Worm (Caenorhabditis elegans): ENCODE data around the gene ift-81.

ift-81 gene

DNA sequence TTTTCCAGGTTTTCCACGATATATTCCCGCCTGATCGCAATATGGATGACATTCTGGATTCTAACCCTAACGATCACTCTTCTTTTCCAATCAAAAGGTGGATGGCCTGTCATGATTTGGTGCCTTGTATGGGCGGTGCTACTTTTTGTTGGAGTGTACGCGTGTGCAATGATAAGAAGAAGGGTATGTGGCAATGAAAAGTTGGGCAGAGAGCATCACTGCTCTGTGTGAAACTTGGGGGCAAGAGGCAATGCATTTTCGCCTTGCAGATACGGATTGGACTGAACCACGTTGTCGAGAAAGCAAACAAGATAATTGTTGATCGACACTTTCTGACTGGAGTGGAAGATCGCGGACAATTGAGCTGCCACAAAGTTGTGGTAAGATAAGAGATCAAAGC, 47.9 kb downstream of the ift-81 start (continued):
- peak in 1 of 2 experiments; percentile 3 for TF ChIP-seq lin-35 (GFP tag; optimal IDR thresholded peaks at IDR 0.05)
- TF ChIP-seq skn-1 (tag; optimal IDR thresholded peaks at IDR 0.05): no peak

- TF ChIP-seq lin-14 (GFP tag; optimal IDR thresholded peaks at IDR 0.05): peak; percentile 17
- TF ChIP-seq alr-1 (tag; optimal IDR thresholded peaks at IDR 0.05; ENCODE audit: borderline replicate concordance): no peak
- TF ChIP-seq ceh-90 (tag; optimal IDR thresholded peaks at IDR 0.05): no peak
- peak; percentile 18 for TF ChIP-seq dsc-1 (tag; optimal IDR thresholded peaks at IDR 0.05)
- no peak for TF ChIP-seq xbp-1 (tag; optimal IDR thresholded peaks at IDR 0.05)
- no peak for TF ChIP-seq irx-1 (tag; optimal IDR thresholded peaks at IDR 0.05)
- TF ChIP-seq zag-1 (tag; optimal IDR thresholded peaks at IDR 0.05): no peak
- TF ChIP-seq nhr-11 (tag; optimal IDR thresholded peaks at IDR 0.05): no peak
- TF ChIP-seq nhr-71 (tag; optimal IDR thresholded peaks at IDR 0.05): no peak
- no peak for TF ChIP-seq mab-9 (GFP tag; IDR thresholded peaks at IDR 0.05)
Observed at ce11 chrX:5347856-5348255, 49.5 kb downstream of the ift-81 start.

- TF ChIP-seq mab-9 (GFP tag; IDR thresholded peaks at IDR 0.05) (no peak), irx-1 (tag; optimal IDR thresholded peaks at IDR 0.05) (no peak), skn-1 (tag; optimal IDR thresholded peaks at IDR 0.05) (no peak), nhr-20 (tag; optimal IDR thresholded peaks at IDR 0.05) (peak; percentile 4), pqm-1 (tag; optimal IDR thresholded peaks at IDR 0.05) (no peak), jun-1 (tag; optimal IDR thresholded peaks at IDR 0.05) (no peak), zag-1 (tag; optimal IDR thresholded peaks at IDR 0.05) (no peak), rnt-1 (tag; optimal IDR thresholded peaks at IDR 0.05) (no peak), C04F5.9 (tag; optimal IDR thresholded peaks at IDR 0.05) (no peak), elt-2 (tag; optimal IDR thresholded peaks at IDR 0.05) (no peak), hlh-17 (GFP tag; optimal IDR thresholded peaks at IDR 0.05; ENCODE audit: borderline replicate concordance) (no peak), ztf-4 (tag; optimal IDR thresholded peaks at IDR 0.05) (no peak), fos-1 (tag; optimal IDR thresholded peaks at IDR 0.05) (no peak), efl-3 (GFP tag; optimal IDR thresholded peaks at IDR 0.05) (no peak), nhr-47 (tag; optimal IDR thresholded peaks at IDR 0.05) (no peak), dsc-1 (tag; optimal IDR thresholded peaks at IDR 0.05) (peak; percentile 93), mdl-1 (tag; optimal IDR thresholded peaks at IDR 0.05) (no peak), swsn-7 (tag; optimal IDR thresholded peaks at IDR 0.05) (no peak), ztf-11 (tag; optimal IDR thresholded peaks at IDR 0.05) (no peak), snu-23 (GFP tag; optimal IDR thresholded peaks at IDR 0.05) (peak; percentile 41), snpc-4 (tag; optimal IDR thresholded peaks at IDR 0.05) (no peak), lin-39 (tag; optimal IDR thresholded peaks at IDR 0.05) (no peak), nhr-71 (tag; optimal IDR thresholded peaks at IDR 0.05) (peak; percentile 27), nhr-19 (GFP tag; conservative IDR thresholded peaks at IDR 0.05) (no peak), F16B12.6 (tag; optimal IDR thresholded peaks at IDR 0.05) (no peak), elt-3 (tag; optimal IDR thresholded peaks at IDR 0.05) (no peak), lsy-2 (tag; optimal IDR thresholded peaks at IDR 0.05) (no peak), unc-86 (tag; optimal IDR thresholded peaks at IDR 0.05) (no peak), lin-14 (GFP tag; optimal IDR thresholded peaks at IDR 0.05) (peak; percentile 43), nhr-12 (tag; optimal IDR thresholded peaks at IDR 0.05) (no peak), sox-4 (tag; optimal IDR thresholded peaks at IDR 0.05) (no peak), fkh-4 (tag; optimal IDR thresholded peaks at IDR 0.05; ENCODE audit: borderline replicate concordance) (peak; percentile 43), ces-1 (GFP tag; optimal IDR thresholded peaks at IDR 0.05) (no peak), pag-3 (tag; optimal IDR thresholded peaks at IDR 0.05; ENCODE audit: borderline replicate concordance, insufficient read depth) (peak; percentile 61), ceh-8 (GFP tag; optimal IDR thresholded peaks at IDR 0.05) (no peak)
Observed at ce11 chrX:5348529-5349148, 50.3 kb downstream of the ift-81 start, which contains the start of gene syx-3. Gene syx-3, plus strand, starts transcription at chrX:5349098.

All from whole organism, L1 larva.